Worm (Caenorhabditis elegans) whole organism, L2 larva: ENCODE results near the gene nas-18.

Experiments
- C34F6.9 ChIP-seq: fragments of 150-350 bp; optimal IDR thresholded peaks from 2 replicates; lab custom pipeline; 2014; ENCODE audit warnings: missing biosample characterization, missing genetic modification characterization
- F13H6.1 ChIP-seq: sonication (generic microtip); optimal IDR thresholded peaks from 2 replicates; lab custom pipeline; 2016; ENCODE audit warnings: missing genetic modification characterization, missing compliant biosample characterization
- R02D3.7 ChIP-seq: fragments of 150-350 bp; optimal IDR thresholded peaks from 2 replicates; lab custom pipeline; 2014; ENCODE audit warnings: missing biosample characterization, missing genetic modification characterization
- Y55F3AM.14 ChIP-seq: fragments of 200-800 bp; sonication (Bioruptor generic); optimal IDR thresholded peaks from 2 replicates; lab custom pipeline; 2018; ENCODE audit warnings: mild to moderate bottlenecking, missing genetic modification characterization, missing compliant biosample characterization
- ZK546.5 ChIP-seq: sonication (generic microtip); optimal IDR thresholded peaks from 2 replicates; lab custom pipeline; 2017; ENCODE audit warnings: missing biosample characterization, missing genetic modification characterization
- alr-1 ChIP-seq: fragments of 150-350 bp; optimal IDR thresholded peaks from 2 replicates; lab custom pipeline; 2014; ENCODE audit warnings: missing biosample characterization, missing genetic modification characterization
- aly-2 ChIP-seq: fragments of 150-350 bp; optimal IDR thresholded peaks from 2 replicates; lab custom pipeline; 2014; ENCODE audit warnings: missing biosample characterization, missing genetic modification characterization
- blmp-1 ChIP-seq: sonication (generic microtip); optimal IDR thresholded peaks from 2 replicates; lab custom pipeline; 2017; ENCODE audit warnings: missing genetic modification characterization, mild to moderate bottlenecking, missing compliant biosample characterization, antibody characterized with exemption, moderate library complexity; ENCODE audit not compliant: insufficient read depth
- ceh-16 ChIP-seq: fragments of 150-350 bp; optimal IDR thresholded peaks from 2 replicates; lab custom pipeline; 2014; ENCODE audit warnings: missing biosample characterization, missing genetic modification characterization
- ceh-82 ChIP-seq: fragments of 150-350 bp; optimal IDR thresholded peaks from 2 replicates; lab custom pipeline; 2014; ENCODE audit warnings: missing biosample characterization, missing genetic modification characterization
- crh-2 ChIP-seq: sonication (generic microtip); optimal IDR thresholded peaks from 2 replicates; lab custom pipeline; 2017; ENCODE audit warnings: missing biosample characterization, missing genetic modification characterization
- dmd-4 ChIP-seq: sonication (generic microtip); optimal IDR thresholded peaks from 2 replicates; lab custom pipeline; 2017; ENCODE audit warnings: missing biosample characterization, missing genetic modification characterization
- egl-27 ChIP-seq: sonication (generic microtip); optimal IDR thresholded peaks from 3 replicates; lab custom pipeline; 2017; ENCODE audit warnings: missing biosample characterization, missing genetic modification reagents, missing genetic modification characterization
- elt-1 ChIP-seq: fragments of 150-350 bp; optimal IDR thresholded peaks from 2 replicates; lab custom pipeline; 2014; ENCODE audit warnings: missing biosample characterization, missing genetic modification characterization
- elt-3 ChIP-seq: sonication (generic microtip); optimal IDR thresholded peaks from 2 replicates; lab custom pipeline; 2017; ENCODE audit warnings: missing biosample characterization, missing genetic modification characterization
- fos-1 ChIP-seq: fragments of 150-350 bp; optimal IDR thresholded peaks from 2 replicates; lab custom pipeline; 2014; ENCODE audit warnings: missing biosample characterization, missing genetic modification characterization
- gmeb-1 ChIP-seq: fragments of 150-350 bp; optimal IDR thresholded peaks from 2 replicates; lab custom pipeline; 2014; ENCODE audit warnings: missing biosample characterization, missing genetic modification characterization
- lin-11 ChIP-seq: fragments of 150-350 bp; sonication (generic microtip); optimal IDR thresholded peaks from 2 replicates; lab custom pipeline; 2014; ENCODE audit warnings: missing biosample characterization, missing genetic modification characterization, inconsistent platforms, mixed read lengths
- lin-39 ChIP-seq: fragments of 150-350 bp; optimal IDR thresholded peaks from 2 replicates; lab custom pipeline; 2014; ENCODE audit warnings: missing biosample characterization, missing genetic modification reagents, missing genetic modification characterization
- lsy-2 ChIP-seq, 2 experiments: fragments of 150-350 bp in 1 of 2; sonication (generic microtip) in 1 of 2; optimal IDR thresholded peaks; 2 replicates each; lab custom pipeline; 2014 to 2017; ENCODE audit warnings: missing biosample characterization in 2 of 2, missing genetic modification characterization in 2 of 2
- mab-5 ChIP-seq: fragments of 150-350 bp; optimal IDR thresholded peaks from 2 replicates; lab custom pipeline; 2014; ENCODE audit warnings: missing biosample characterization, missing genetic modification characterization
- mbf-1 ChIP-seq: sonication (generic microtip); optimal IDR thresholded peaks from 2 replicates; lab custom pipeline; 2017; ENCODE audit warnings: missing biosample characterization, missing genetic modification characterization
- mdl-1 ChIP-seq, 2 experiments: fragments of 150-350 bp in 1 of 2; sonication (generic microtip) in 1 of 2; optimal IDR thresholded peaks; 2 replicates each; lab custom pipeline; 2017; ENCODE audit warnings: missing biosample characterization in 2 of 2, missing genetic modification characterization in 2 of 2
- nhr-12 ChIP-seq: fragments of 150-350 bp; optimal IDR thresholded peaks from 2 replicates; lab custom pipeline; 2014; ENCODE audit warnings: missing biosample characterization, missing genetic modification characterization
- nhr-129 ChIP-seq: fragments of 150-350 bp; optimal IDR thresholded peaks from 2 replicates; lab custom pipeline; 2014; ENCODE audit warnings: missing biosample characterization, missing genetic modification characterization
- nhr-21 ChIP-seq: fragments of 150-350 bp; optimal IDR thresholded peaks from 2 replicates; lab custom pipeline; 2014; ENCODE audit warnings: missing biosample characterization, missing genetic modification characterization
- nhr-23 ChIP-seq: fragments of 150-350 bp; optimal IDR thresholded peaks from 2 replicates; lab custom pipeline; 2014; ENCODE audit warnings: missing biosample characterization, missing genetic modification reagents, missing genetic modification characterization
- nhr-237 ChIP-seq: fragments of 150-350 bp; optimal IDR thresholded peaks from 2 replicates; lab custom pipeline; 2014; ENCODE audit warnings: missing biosample characterization, missing genetic modification characterization
- nhr-25 ChIP-seq: fragments of 150-350 bp; sonication (generic microtip); optimal IDR thresholded peaks from 3 replicates; lab custom pipeline; 2014; ENCODE audit warnings: missing biosample characterization, missing genetic modification characterization
- nhr-6 ChIP-seq: fragments of 150-350 bp; optimal IDR thresholded peaks from 2 replicates; lab custom pipeline; 2014; ENCODE audit warnings: missing biosample characterization, missing genetic modification characterization
- peb-1 ChIP-seq: fragments of 150-350 bp; optimal IDR thresholded peaks from 2 replicates; lab custom pipeline; 2014; ENCODE audit warnings: missing biosample characterization, missing genetic modification characterization
- sem-4 ChIP-seq: fragments of 150-350 bp; optimal IDR thresholded peaks from 2 replicates; lab custom pipeline; 2014; ENCODE audit warnings: missing biosample characterization, missing genetic modification reagents, missing genetic modification characterization
- snpc-4 ChIP-seq: fragments of 150-350 bp; optimal IDR thresholded peaks from 2 replicates; lab custom pipeline; 2014; ENCODE audit warnings: missing biosample characterization, missing genetic modification characterization
- unc-39 ChIP-seq: fragments of 150-350 bp; optimal IDR thresholded peaks from 2 replicates; lab custom pipeline; 2014; ENCODE audit warnings: missing biosample characterization, missing genetic modification characterization
- zag-1 ChIP-seq: fragments of 150-350 bp; optimal IDR thresholded peaks from 2 replicates; lab custom pipeline; 2014; ENCODE audit warnings: missing biosample characterization, missing genetic modification characterization
- ztf-1 ChIP-seq: fragments of 200-800 bp; sonication (Bioruptor generic); conservative IDR thresholded peaks from 2 replicates; pipeline ENCODE4 v1.3.6; 2022; ENCODE audit warnings: missing genetic modification characterization, missing compliant biosample characterization
- ztf-11 ChIP-seq: sonication (generic microtip); optimal IDR thresholded peaks from 2 replicates; lab custom pipeline; 2017; ENCODE audit warnings: missing biosample characterization, missing genetic modification characterization
- ztf-4 ChIP-seq: fragments of 150-350 bp; optimal IDR thresholded peaks from 2 replicates; lab custom pipeline; 2014; ENCODE audit warnings: missing biosample characterization, missing genetic modification characterization

Gene nas-18

ce11 chrV:11430823-11431222 lies 34.6 kb downstream of the nas-18 start:
- TF ChIP-seq nhr-6 (tag; lab: Kevin White, UChicago) (no peak), nhr-25 (tag; lab: Kevin White, UChicago) (no peak), dmd-4 (tag; lab: Kevin White, UChicago) (no peak), aly-2 (tag; lab: Kevin White, UChicago) (no peak), nhr-237 (tag; lab: Kevin White, UChicago) (no peak), Y55F3AM.14 (no peak), ZK546.5 (no peak), sem-4 (tag; lab: Kevin White, UChicago) (no peak), egl-27 (tag; lab: Kevin White, UChicago) (no peak), fos-1 (tag; lab: Kevin White, UChicago) (no peak), peb-1 (tag; lab: Kevin White, UChicago) (no peak), crh-2 (no peak), ztf-4 (tag; lab: Kevin White, UChicago) (no peak), ztf-1 (GFP tag; lab: Robert Waterston, UW) (no peak), unc-39 (tag; lab: Kevin White, UChicago) (no peak), elt-3 (tag; lab: Kevin White, UChicago) (no peak), nhr-129 (tag; lab: Kevin White, UChicago) (no peak), ztf-11 (tag; lab: Kevin White, UChicago) (no peak), mab-5 (tag; lab: Kevin White, UChicago) (no peak), nhr-23 (tag; lab: Kevin White, UChicago) (no peak)

DNA sequence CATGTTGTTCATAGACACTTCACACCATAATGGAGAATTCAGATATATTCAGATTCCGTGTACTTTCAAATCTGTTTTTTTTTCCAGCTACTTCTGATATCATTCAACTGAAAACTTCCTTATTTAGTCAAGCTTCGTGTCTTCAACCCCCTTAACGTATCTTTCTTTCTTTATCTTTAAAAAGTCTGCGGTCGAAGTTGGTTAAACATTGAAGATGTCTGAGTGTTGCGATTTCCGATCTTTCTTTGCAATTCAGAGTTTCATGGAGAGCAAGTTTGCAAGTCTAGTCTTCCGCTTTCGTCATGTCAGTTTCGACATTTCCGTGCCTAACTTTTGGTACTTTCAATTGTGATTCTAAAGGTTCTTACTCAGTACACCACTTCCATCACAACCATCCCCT lies 39.0 kb downstream of the nas-18 start:
- TF ChIP-seq ZK546.5 (no peak), fos-1 (tag; lab: Kevin White, UChicago) (no peak), mbf-1 (tag; lab: Kevin White, UChicago) (no peak), ceh-82 (tag; lab: Kevin White, UChicago) (no peak), elt-1 (tag; lab: Kevin White, UChicago) (no peak), mab-5 (tag; lab: Kevin White, UChicago) (no peak), gmeb-1 (tag; lab: Kevin White, UChicago) (no peak), ztf-1 (GFP tag; lab: Robert Waterston, UW) (no peak), nhr-12 (tag; lab: Kevin White, UChicago) (no peak), sem-4 (tag; lab: Kevin White, UChicago) (no peak), mdl-1 (tag; optimal IDR thresholded peaks at IDR 0.05; lab: Kevin White, UChicago) (no peak), dmd-4 (tag; lab: Kevin White, UChicago) (no peak), alr-1 (tag; lab: Kevin White, UChicago) (no peak), lin-39 (no peak), elt-3 (tag; lab: Kevin White, UChicago) (no peak), nhr-21 (no peak), peb-1 (tag; lab: Kevin White, UChicago) (no peak), F13H6.1 (tag; lab: Kevin White, UChicago) (no peak), R02D3.7 (tag; lab: Kevin White, UChicago) (no peak), lin-11 (no peak)

DNA sequence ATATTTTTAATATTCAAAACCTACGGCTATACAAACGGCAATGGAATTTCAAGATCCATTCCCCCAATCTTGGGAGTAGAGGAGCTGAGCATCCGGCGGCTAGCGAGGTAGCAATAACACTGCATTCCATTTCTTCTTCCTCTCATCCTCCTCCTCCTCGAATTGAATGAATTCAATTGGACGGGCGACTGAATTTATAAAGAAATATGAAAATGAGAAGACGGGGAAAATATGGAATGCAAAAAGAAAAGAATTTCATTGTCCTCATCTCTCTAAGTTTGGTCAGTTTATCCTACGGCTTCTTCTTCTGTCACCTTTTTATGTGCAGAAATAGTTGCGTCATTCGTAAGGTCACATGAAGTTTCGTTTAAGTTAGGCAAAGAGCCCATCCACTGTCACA lies 40.2 kb downstream of the nas-18 start:
- TF ChIP-seq peb-1 (tag; lab: Kevin White, UChicago) (no peak), zag-1 (tag; lab: Kevin White, UChicago) (no peak), nhr-25 (tag; lab: Kevin White, UChicago) (no peak), lin-39 (no peak), Y55F3AM.14 (no peak), elt-3 (tag; lab: Kevin White, UChicago) (no peak), C34F6.9 (tag; lab: Kevin White, UChicago) (no peak), nhr-6 (tag; lab: Kevin White, UChicago) (no peak), lsy-2 (tag; optimal IDR thresholded peaks at IDR 0.05; lab: Kevin White, UChicago) (no peak), aly-2 (tag; lab: Kevin White, UChicago) (no peak), ceh-82 (tag; lab: Kevin White, UChicago) (no peak), nhr-23 (tag; lab: Kevin White, UChicago) (no peak), blmp-1 (tag; lab: Kevin White, UChicago) (no peak), snpc-4 (tag; lab: Kevin White, UChicago) (no peak), crh-2 (no peak), sem-4 (tag; lab: Kevin White, UChicago) (no peak), nhr-21 (no peak), ztf-4 (tag; lab: Kevin White, UChicago) (no peak), ceh-16 (tag; lab: Kevin White, UChicago) (no peak), ZK546.5 (no peak)
